Fruit fly (Drosophila melanogaster) whole organism, embryonic: ENCODE results near the gene CG9328.

ENCODE experiments used
- Adf1 ChIP-seq: fragments of 200-800 bp; sonication (Bioruptor generic); IDR thresholded peaks from 2 replicates; pipeline ENCODE4 v1.3.6; 2022; ENCODE audit warnings: missing biosample characterization, missing genetic modification characterization
- Asciz ChIP-seq: fragments of 200-800 bp; sonication (Bioruptor generic); optimal IDR thresholded peaks from 2 replicates; lab custom pipeline; 2017; ENCODE audit warnings: missing biosample characterization, mild to moderate bottlenecking, missing genetic modification characterization, missing genetic modification reagents
- Atf6 ChIP-seq: fragments of 200-800 bp; sonication (Bioruptor generic); IDR thresholded peaks from 2 replicates; pipeline ENCODE4 v1.3.6; 2022; ENCODE audit warnings: missing biosample characterization, missing genetic modification characterization
- CG10209 ChIP-seq: fragments of 200-800 bp; sonication (Bioruptor generic); optimal IDR thresholded peaks from 3 replicates; lab custom pipeline; 2017; ENCODE audit warnings: missing biosample characterization, mild to moderate bottlenecking, missing genetic modification characterization, missing genetic modification reagents
- CG10431 ChIP-seq: fragments of 200-800 bp; sonication (Bioruptor generic); optimal IDR thresholded peaks from 3 replicates; lab custom pipeline; 2018; ENCODE audit warnings: missing biosample characterization, mild to moderate bottlenecking, missing genetic modification characterization
- CG10565 ChIP-seq: fragments of 200-800 bp; sonication (Bioruptor generic); optimal IDR thresholded peaks from 3 replicates; lab custom pipeline; 2016; ENCODE audit warnings: missing biosample characterization, mild to moderate bottlenecking, missing genetic modification characterization
- CG10654 ChIP-seq: fragments of 200-800 bp; sonication (Bioruptor generic); optimal IDR thresholded peaks from 2 replicates; lab custom pipeline; 2016; ENCODE audit warnings: missing biosample characterization, missing genetic modification characterization
- CG11085 ChIP-seq: fragments of 200-800 bp; sonication (Bioruptor generic); IDR thresholded peaks from 2 replicates; pipeline ENCODE4 v1.3.6; 2022; ENCODE audit warnings: missing biosample characterization, missing genetic modification characterization
- CG11093 ChIP-seq: fragments of 200-800 bp; sonication (Bioruptor generic); IDR thresholded peaks from 3 replicates; pipeline ENCODE4 v1.3.6; 2022; ENCODE audit warnings: missing biosample characterization, missing genetic modification characterization
- CG11695 ChIP-seq: fragments of 200-800 bp; sonication (Bioruptor generic); IDR thresholded peaks from 3 replicates; pipeline ENCODE4 v1.3.6; 2022; ENCODE audit warnings: missing biosample characterization, missing genetic modification characterization
- CG12155 ChIP-seq: fragments of 200-800 bp; sonication (Bioruptor generic); optimal IDR thresholded peaks from 3 replicates; lab custom pipeline; 2016; ENCODE audit warnings: missing biosample characterization, missing genetic modification characterization
- CG12236 ChIP-seq: fragments of 200-800 bp; sonication (Bioruptor generic); optimal IDR thresholded peaks from 2 replicates; lab custom pipeline; 2016; ENCODE audit warnings: missing biosample characterization, missing genetic modification characterization
- CG1792 ChIP-seq: fragments of 200-800 bp; sonication (Bioruptor generic); optimal IDR thresholded peaks from 2 replicates; lab custom pipeline; 2016; ENCODE audit warnings: missing biosample characterization, missing genetic modification characterization
- CG30403 ChIP-seq: fragments of 200-800 bp; sonication (Bioruptor generic); optimal IDR thresholded peaks from 3 replicates; lab custom pipeline; 2016; ENCODE audit warnings: missing biosample characterization, missing genetic modification characterization
- CG3065 ChIP-seq: fragments of 200-800 bp; sonication (Bioruptor generic); optimal IDR thresholded peaks from 2 replicates; lab custom pipeline; 2016; ENCODE audit warnings: missing biosample characterization, missing genetic modification characterization
- CG31224 ChIP-seq: fragments of 200-800 bp; sonication (Bioruptor generic); IDR thresholded peaks from 2 replicates; pipeline ENCODE4 v1.3.6; 2022; ENCODE audit warnings: missing biosample characterization, missing genetic modification characterization
- CG32532 ChIP-seq: fragments of 200-800 bp; sonication (Bioruptor generic); IDR thresholded peaks from 2 replicates; pipeline ENCODE4 v1.3.6; 2022; ENCODE audit warnings: missing biosample characterization, missing genetic modification characterization
- CG4282 ChIP-seq: fragments of 200-800 bp; sonication (Bioruptor generic); optimal IDR thresholded peaks from 2 replicates; lab custom pipeline; 2016; ENCODE audit warnings: missing biosample characterization, missing genetic modification characterization
- CG4328 ChIP-seq: fragments of 200-800 bp; sonication (Bioruptor generic); optimal IDR thresholded peaks from 3 replicates; lab custom pipeline; 2017; ENCODE audit warnings: missing biosample characterization, missing genetic modification reagents, missing genetic modification characterization
- CG7271 ChIP-seq: fragments of 200-800 bp; sonication (Bioruptor generic); optimal IDR thresholded peaks from 2 replicates; lab custom pipeline; 2018; ENCODE audit warnings: missing biosample characterization, mild to moderate bottlenecking, missing genetic modification characterization, moderate library complexity
- CG9727 ChIP-seq: fragments of 200-800 bp; sonication (Bioruptor generic); optimal IDR thresholded peaks from 3 replicates; lab custom pipeline; 2017; ENCODE audit warnings: missing biosample characterization, mild to moderate bottlenecking, missing genetic modification characterization
- Camta ChIP-seq: fragments of 200-800 bp; sonication (Bioruptor generic); optimal IDR thresholded peaks from 2 replicates; lab custom pipeline; 2016; ENCODE audit warnings: missing biosample characterization, missing genetic modification characterization
- GATAe ChIP-seq: fragments of 200-800 bp; sonication (Bioruptor generic); conservative IDR thresholded peaks from 2 replicates; pipeline ENCODE4 v1.3.6; 2022; ENCODE audit warnings: missing biosample characterization, missing genetic modification characterization
- H15 ChIP-seq: fragments of 200-800 bp; sonication (Bioruptor generic); IDR thresholded peaks from 3 replicates; pipeline ENCODE4 v1.3.6; 2022; ENCODE audit warnings: missing biosample characterization, missing genetic modification characterization
- HmgD ChIP-seq: fragments of 200-800 bp; sonication (Bioruptor generic); optimal IDR thresholded peaks from 3 replicates; lab custom pipeline; 2016; ENCODE audit warnings: missing biosample characterization, missing genetic modification characterization
- Lhr ChIP-seq: fragments of 200-800 bp; sonication (Bioruptor generic); optimal IDR thresholded peaks from 3 replicates; lab custom pipeline; 2017; ENCODE audit warnings: mild to moderate bottlenecking, missing biosample characterization, missing genetic modification reagents, missing genetic modification characterization
- NFAT ChIP-seq: fragments of 200-800 bp; sonication (Bioruptor generic); IDR thresholded peaks from 2 replicates; pipeline ENCODE4 v1.3.6; 2022; ENCODE audit warnings: missing biosample characterization, missing genetic modification characterization
- Nf-YC ChIP-seq: fragments of 200-800 bp; optimal IDR thresholded peaks from 3 replicates; lab custom pipeline; 2019; ENCODE audit warnings: missing biosample characterization, mild to moderate bottlenecking, missing genetic modification characterization, moderate library complexity
- Oaz ChIP-seq: fragments of 200-800 bp; sonication (Bioruptor generic); IDR thresholded peaks from 2 replicates; pipeline ENCODE4 v1.3.6; 2022; ENCODE audit warnings: missing biosample characterization, missing genetic modification characterization
- Rfx ChIP-seq: fragments of 200-800 bp; sonication (Bioruptor generic); IDR thresholded peaks from 2 replicates; pipeline ENCODE4 v1.3.6; 2022; ENCODE audit warnings: missing biosample characterization, missing genetic modification characterization
- Six4 ChIP-seq: fragments of 200-800 bp; sonication (Bioruptor generic); optimal IDR thresholded peaks from 2 replicates; lab custom pipeline; 2016; ENCODE audit warnings: missing biosample characterization, missing genetic modification characterization
- Sox102F ChIP-seq: fragments of 200-800 bp; sonication (Bioruptor generic); optimal IDR thresholded peaks from 2 replicates; lab custom pipeline; 2018; ENCODE audit warnings: missing biosample characterization, mild to moderate bottlenecking, missing genetic modification characterization, moderate library complexity
- TFAM ChIP-seq: fragments of 200-800 bp; sonication (Bioruptor generic); optimal IDR thresholded peaks from 2 replicates; lab custom pipeline; 2017; ENCODE audit warnings: missing biosample characterization, missing genetic modification characterization, inconsistent platforms
- Xrp1 ChIP-seq: fragments of 200-800 bp; sonication (Bioruptor generic); IDR thresholded peaks from 2 replicates; pipeline ENCODE4 v1.3.6; 2022; ENCODE audit warnings: missing biosample characterization, missing genetic modification characterization
- YL-1 ChIP-seq: fragments of 200-800 bp; sonication (Bioruptor generic); optimal IDR thresholded peaks from 3 replicates; lab custom pipeline; 2017; ENCODE audit warnings: missing biosample characterization, mild to moderate bottlenecking, missing genetic modification characterization
- ac ChIP-seq: fragments of 200-800 bp; sonication (Bioruptor generic); optimal IDR thresholded peaks from 3 replicates; lab custom pipeline; 2017; ENCODE audit warnings: missing biosample characterization, mild to moderate bottlenecking, missing genetic modification characterization
- ewg ChIP-seq: fragments of 200-800 bp; sonication (Bioruptor generic); optimal IDR thresholded peaks from 3 replicates; lab custom pipeline; 2017; ENCODE audit warnings: mild to moderate bottlenecking, missing biosample characterization, missing genetic modification reagents, missing genetic modification characterization
- fd96Cb ChIP-seq: fragments of 200-800 bp; sonication (Bioruptor generic); optimal IDR thresholded peaks from 2 replicates; lab custom pipeline; 2018; ENCODE audit warnings: missing biosample characterization, mild to moderate bottlenecking, missing genetic modification characterization, moderate library complexity
- inv ChIP-seq: fragments of 200-800 bp; sonication (Bioruptor generic); IDR thresholded peaks from 2 replicates; pipeline ENCODE4 v1.3.6; 2022; ENCODE audit warnings: missing biosample characterization, missing genetic modification characterization; ENCODE audit not compliant: partially characterized antibody
- lab ChIP-seq: fragments of 200-800 bp; sonication (Bioruptor generic); optimal IDR thresholded peaks from 3 replicates; lab custom pipeline; 2017; ENCODE audit warnings: missing biosample characterization, missing genetic modification characterization, mild to moderate bottlenecking, moderate library complexity, missing genetic modification reagents
- luna ChIP-seq: fragments of 200-800 bp; sonication (Bioruptor generic); optimal IDR thresholded peaks from 2 replicates; lab custom pipeline; 2016; ENCODE audit warnings: missing biosample characterization, missing genetic modification characterization
- nom ChIP-seq: fragments of 200-800 bp; sonication (Bioruptor generic); optimal IDR thresholded peaks from 2 replicates; lab custom pipeline; 2017; ENCODE audit warnings: missing biosample characterization, missing genetic modification characterization, mild to moderate bottlenecking, moderate library complexity, missing genetic modification reagents
- pb ChIP-seq: fragments of 200-800 bp; sonication (Bioruptor generic); optimal IDR thresholded peaks from 3 replicates; lab custom pipeline; 2016; ENCODE audit warnings: missing biosample characterization, missing genetic modification characterization
- pros ChIP-seq: fragments of 200-800 bp; sonication (Bioruptor generic); optimal IDR thresholded peaks from 3 replicates; lab custom pipeline; 2019; ENCODE audit warnings: missing biosample characterization, mild to moderate bottlenecking, missing genetic modification characterization, moderate library complexity
- pzg ChIP-seq: fragments of 200-800 bp; sonication (Bioruptor generic); optimal IDR thresholded peaks from 3 replicates; lab custom pipeline; 2018; ENCODE audit warnings: missing biosample characterization, mild to moderate bottlenecking, missing genetic modification characterization, moderate library complexity
- scrt ChIP-seq: fragments of 200-800 bp; sonication (Bioruptor generic); optimal IDR thresholded peaks from 2 replicates; lab custom pipeline; 2018; ENCODE audit warnings: missing biosample characterization, mild to moderate bottlenecking, missing genetic modification characterization, moderate library complexity
- sob ChIP-seq: fragments of 200-800 bp; sonication (Bioruptor generic); IDR thresholded peaks from 2 replicates; pipeline ENCODE4 v1.3.6; 2022; ENCODE audit warnings: missing biosample characterization, missing genetic modification characterization
- sr ChIP-seq: fragments of 200-800 bp; sonication (Bioruptor generic); IDR thresholded peaks from 3 replicates; pipeline ENCODE4 v1.3.6; 2022; ENCODE audit warnings: missing biosample characterization, missing genetic modification characterization
- tll ChIP-seq, 2 experiments: fragments of 200-800 bp in 1 of 2; fragments of >200 bp in 1 of 2; sonication (Bioruptor generic) in 1 of 2; optimal IDR thresholded peaks; 2 replicates each; lab custom pipeline; 2017 to 2019; ENCODE audit warnings: missing biosample characterization in 2 of 2, missing genetic modification characterization in 2 of 2, mild to moderate bottlenecking in 1 of 2, moderate library complexity in 1 of 2
- unpg ChIP-seq: fragments of 200-800 bp; sonication (Bioruptor generic); optimal IDR thresholded peaks from 3 replicates; lab custom pipeline; 2018; ENCODE audit warnings: missing biosample characterization, mild to moderate bottlenecking, missing genetic modification characterization, moderate library complexity
- wor ChIP-seq: fragments of 200-800 bp; sonication (Bioruptor generic); IDR thresholded peaks from 2 replicates; pipeline ENCODE4 v1.3.6; 2022; ENCODE audit warnings: missing biosample characterization, missing genetic modification characterization

The CG9328 gene

dm6 chr2L:20797515-20797847 is at the start of gene CG9328 (continued):
- TF ChIP-seq Oaz (GFP tag; lab: Robert Waterston, UW) (no peak), pb (GFP tag; lab: Kevin White, UChicago) (no peak), Atf6 (no peak), unpg (GFP tag; lab: Kevin White, UChicago) (peak; percentile 46), Adf1 (GFP tag; lab: Robert Waterston, UW) (peak; percentile 47; the same call in 1 of the 2 replicates), CG12236 (GFP tag; lab: Kevin White, UChicago) (no peak), H15 (GFP tag; lab: Robert Waterston, UW) (no peak), NFAT (peak; percentile 56), CG4282 (no peak), scrt (GFP tag; lab: Kevin White, UChicago) (peak; percentile 27), CG3065 (GFP tag; lab: Kevin White, UChicago) (no peak), Asciz (no peak), fd96Cb (peak; percentile 17), TFAM (GFP tag; lab: Kevin White, UChicago) (no peak), pzg (GFP tag; lab: Kevin White, UChicago) (peak; percentile 46), CG10431 (GFP tag; lab: Kevin White, UChicago) (no peak), CG1792 (no peak), CG4328 (GFP tag; lab: Kevin White, UChicago) (no peak), CG11093 (GFP tag; lab: Robert Waterston, UW) (no peak), CG9727 (GFP tag; lab: Kevin White, UChicago) (peak; percentile 34), CG10565 (GFP tag; lab: Kevin White, UChicago) (no peak), inv (GFP tag; lab: Robert Waterston, UW) (no peak), tll (GFP tag; optimal IDR thresholded peaks at IDR 0.05; lab: Kevin White, UChicago) (no peak), pros (GFP tag; lab: Kevin White, UChicago) (no peak), GATAe (GFP tag; lab: Robert Waterston, UW) (no peak), CG12155 (GFP tag; lab: Kevin White, UChicago) (peak; percentile 91), lab (GFP tag; lab: Kevin White, UChicago) (peak; percentile 71), Sox102F (peak; percentile 19), CG7271 (tag; lab: Kevin White, UChicago) (no peak), HmgD (GFP tag; lab: Kevin White, UChicago) (no peak), CG10654 (GFP tag; lab: Kevin White, UChicago) (no peak), YL-1 (GFP tag; lab: Kevin White, UChicago) (no peak), CG11085 (no peak), CG10209 (GFP tag; lab: Kevin White, UChicago) (peak; percentile 8), Camta (peak; percentile 39), Nf-YC (no peak), wor (no peak), sob (peak; percentile 44; the same call in 1 of the 2 replicates), ewg (GFP tag; lab: Kevin White, UChicago) (no peak), CG32532 (peak; percentile 54; the same call in 1 of the 2 replicates), nom (GFP tag; lab: Kevin White, UChicago) (peak; percentile 35), CG11695 (GFP tag; lab: Robert Waterston, UW) (peak; percentile 48; the same call in 1 of the 3 replicates), CG30403 (GFP tag; lab: Kevin White, UChicago) (peak; percentile 27), Six4 (GFP tag; lab: Kevin White, UChicago) (peak; percentile 44), ac (GFP tag; lab: Kevin White, UChicago) (no peak), Lhr (peak; percentile 33), Xrp1 (0 out of 2 replicates have a peak, but pooled peaks have one; percentile 60), sr (GFP tag; lab: Robert Waterston, UW) (no peak), luna (GFP tag; lab: Kevin White, UChicago) (no peak), Rfx (peak; percentile 37), CG31224 (GFP tag; lab: Robert Waterston, UW) (no peak; the same call in 1 of the 2 replicates)
